Worm (Caenorhabditis elegans): Measurements from ENCODE around the gene ZK177.1.

The ZK177.1 gene

ce11 chrII:5521411-5521810, 6.5 kb upstream of the ZK177.1 start, which contains the start of gene ZK177.12:
Gene ZK177.12, plus strand, starts transcription at chrII:5521711.
- TF ChIP-seq sup-37 (GFP tag; optimal IDR thresholded peaks at IDR 0.05) = no peak
- no peak for TF ChIP-seq tbx-2 (tag; optimal IDR thresholded peaks at IDR 0.05)
- no peak for TF ChIP-seq C34B4.2 (tag; optimal IDR thresholded peaks at IDR 0.05)
- no peak for TF ChIP-seq unc-30 (tag; optimal IDR thresholded peaks at IDR 0.05)
- TF ChIP-seq vab-15 (tag; optimal IDR thresholded peaks at IDR 0.05) = no peak
- TF ChIP-seq mab-9 (GFP tag; IDR thresholded peaks at IDR 0.05) = no peak
- TF ChIP-seq ceh-63 (GFP tag; optimal IDR thresholded peaks at IDR 0.05) = no peak
- TF ChIP-seq zag-1 (tag; optimal IDR thresholded peaks at IDR 0.05) = no peak
- TF ChIP-seq unc-86 (tag; optimal IDR thresholded peaks at IDR 0.05) = no peak
- TF ChIP-seq rnt-1 (tag; optimal IDR thresholded peaks at IDR 0.05) = no peak
- no peak for TF ChIP-seq unc-98 (GFP tag; IDR thresholded peaks at IDR 0.05)
- TF ChIP-seq hlh-4 (tag; optimal IDR thresholded peaks at IDR 0.05) = no peak
- TF ChIP-seq ets-5 (GFP tag; IDR thresholded peaks at IDR 0.05) = no peak
- no peak for TF ChIP-seq grh-1 (GFP tag; IDR thresholded peaks at IDR 0.05)
- no peak for TF ChIP-seq snu-23 (GFP tag; optimal IDR thresholded peaks at IDR 0.05)
- TF ChIP-seq pag-3 (tag; optimal IDR thresholded peaks at IDR 0.05; ENCODE audit: borderline replicate concordance, insufficient read depth) = no peak
- TF ChIP-seq nhr-85 (tag) = no peak
- TF ChIP-seq ceh-8 (GFP tag; optimal IDR thresholded peaks at IDR 0.05) = no peak

- TF ChIP-seq ets-5 (GFP tag; IDR thresholded peaks at IDR 0.05) (no peak), sox-4 (tag; optimal IDR thresholded peaks at IDR 0.05) (no peak), swsn-7 (tag; optimal IDR thresholded peaks at IDR 0.05) (no peak), efl-3 (GFP tag; optimal IDR thresholded peaks at IDR 0.05) (no peak), unc-130 (tag; optimal IDR thresholded peaks at IDR 0.05) (no peak), Y116A8C.19 (tag; optimal IDR thresholded peaks at IDR 0.05; ENCODE audit: borderline replicate concordance) (no peak), nhr-71 (tag; optimal IDR thresholded peaks at IDR 0.05) (no peak), ces-1 (GFP tag; optimal IDR thresholded peaks at IDR 0.05) (no peak), xbp-1 (tag; optimal IDR thresholded peaks at IDR 0.05) (no peak), aha-1 (tag; optimal IDR thresholded peaks at IDR 0.05) (no peak), vab-15 (tag; optimal IDR thresholded peaks at IDR 0.05) (no peak), mef-2 (tag; optimal IDR thresholded peaks at IDR 0.05) (no peak), nhr-76 (tag; optimal IDR thresholded peaks at IDR 0.05) (no peak), pag-3 (tag; optimal IDR thresholded peaks at IDR 0.05; ENCODE audit: borderline replicate concordance, insufficient read depth) (no peak), grh-1 (GFP tag; IDR thresholded peaks at IDR 0.05) (no peak), unc-30 (tag; optimal IDR thresholded peaks at IDR 0.05) (no peak), nhr-28 (tag; optimal IDR thresholded peaks at IDR 0.05) (no peak), tbx-2 (tag; optimal IDR thresholded peaks at IDR 0.05) (no peak)
Measured at ce11 chrII:5522637-5523036, 5.3 kb upstream of the ZK177.1 start, which contains the start of gene ZK177.11. Gene ZK177.11, plus strand, starts transcription at chrII:5522937.

ce11 chrII:5525297-5525696, 2.6 kb upstream of the ZK177.1 start, which contains the start of gene tbx-35:
Gene tbx-35, minus strand, starts transcription at chrII:5525397.
- no peak for TF ChIP-seq egl-27 (tag; optimal IDR thresholded peaks at IDR 0.05)
- no peak for TF ChIP-seq nhr-19 (GFP tag; conservative IDR thresholded peaks at IDR 0.05)
- TF ChIP-seq C16A3.4 (tag; optimal IDR thresholded peaks at IDR 0.05) = no peak
- no peak for TF ChIP-seq unc-130 (tag; optimal IDR thresholded peaks at IDR 0.05)
- TF ChIP-seq nhr-28 (tag; optimal IDR thresholded peaks at IDR 0.05) = no peak
- no peak for TF ChIP-seq xbp-1 (tag; optimal IDR thresholded peaks at IDR 0.05)
- TF ChIP-seq nhr-77 (tag; optimal IDR thresholded peaks at IDR 0.05) = no peak
- no peak for TF ChIP-seq nhr-76 (tag; optimal IDR thresholded peaks at IDR 0.05)
- no peak for TF ChIP-seq ceh-8 (GFP tag; optimal IDR thresholded peaks at IDR 0.05)
- no peak for TF ChIP-seq Y116A8C.19 (tag; optimal IDR thresholded peaks at IDR 0.05; ENCODE audit: borderline replicate concordance)
- no peak for TF ChIP-seq nhr-20 (tag; optimal IDR thresholded peaks at IDR 0.05)
- no peak for TF ChIP-seq nhr-47 (tag; optimal IDR thresholded peaks at IDR 0.05)
- TF ChIP-seq elt-2 (tag; optimal IDR thresholded peaks at IDR 0.05) = no peak
- TF ChIP-seq nhr-12 (tag; optimal IDR thresholded peaks at IDR 0.05) = no peak
- no peak for TF ChIP-seq fkh-4 (tag; optimal IDR thresholded peaks at IDR 0.05; ENCODE audit: borderline replicate concordance)
